Fruit fly (Drosophila melanogaster): ENCODE results near the gene Rtc1.

Gene Rtc1

dm6 chrX:13747635-13748467 lies 9.1 kb upstream of the Rtc1 start:
- TF ChIP-seq Sin3A (optimal IDR thresholded peaks at IDR 0.05) (no peak), insv (optimal IDR thresholded peaks at IDR 0.05) (no peak), h (optimal IDR thresholded peaks at IDR 0.05) (no peak), ttk (optimal IDR thresholded peaks at IDR 0.05) (no peak), psq (optimal IDR thresholded peaks at IDR 0.05) (no peak), Myc (optimal IDR thresholded peaks at IDR 0.05) (no peak)

dm6 chrX:13748906-13749872 lies 7.8 kb upstream of the Rtc1 start:
- TF ChIP-seq ttk (optimal IDR thresholded peaks at IDR 0.05) (no peak), psq (optimal IDR thresholded peaks at IDR 0.05) (no peak), Myc (optimal IDR thresholded peaks at IDR 0.05) (no peak), insv (optimal IDR thresholded peaks at IDR 0.05) (no peak), Sin3A (optimal IDR thresholded peaks at IDR 0.05) (no peak), h (optimal IDR thresholded peaks at IDR 0.05) (no peak)

dm6 chrX:13749873-13750241 lies 7.1 kb upstream of the Rtc1 start:
- no peak for TF ChIP-seq Sin3A (optimal IDR thresholded peaks at IDR 0.05)
- no peak for TF ChIP-seq ttk (optimal IDR thresholded peaks at IDR 0.05)

- no peak for TF ChIP-seq ttk (optimal IDR thresholded peaks at IDR 0.05)
- TF ChIP-seq Sin3A (optimal IDR thresholded peaks at IDR 0.05) = no peak
- TF ChIP-seq psq (optimal IDR thresholded peaks at IDR 0.05) = no peak
- TF ChIP-seq Myc (optimal IDR thresholded peaks at IDR 0.05) = no peak
- no peak for TF ChIP-seq h (optimal IDR thresholded peaks at IDR 0.05)
- TF ChIP-seq insv (optimal IDR thresholded peaks at IDR 0.05) = no peak
These were observed 4.4 kb upstream of the Rtc1 start for dm6 chrX:13752543-13753046.

- TF ChIP-seq ttk (optimal IDR thresholded peaks at IDR 0.05) (no peak), psq (optimal IDR thresholded peaks at IDR 0.05) (peak; percentile 36)
These were observed 3.7 kb upstream of the Rtc1 start for dm6 chrX:13753101-13753758.

- TF ChIP-seq ttk (optimal IDR thresholded peaks at IDR 0.05) (no peak), insv (optimal IDR thresholded peaks at IDR 0.05) (no peak), h (optimal IDR thresholded peaks at IDR 0.05) (no peak), psq (optimal IDR thresholded peaks at IDR 0.05) (peak; percentile 55), Myc (optimal IDR thresholded peaks at IDR 0.05) (no peak), Sin3A (optimal IDR thresholded peaks at IDR 0.05) (no peak)
These were observed 3.2 kb upstream of the Rtc1 start for dm6 chrX:13753775-13754174.

- no peak for TF ChIP-seq Myc (optimal IDR thresholded peaks at IDR 0.05)
- no peak for TF ChIP-seq h (optimal IDR thresholded peaks at IDR 0.05)
- no peak for TF ChIP-seq Sin3A (optimal IDR thresholded peaks at IDR 0.05)
- no peak for TF ChIP-seq ttk (optimal IDR thresholded peaks at IDR 0.05)
- no peak for TF ChIP-seq psq (optimal IDR thresholded peaks at IDR 0.05)
- TF ChIP-seq insv (optimal IDR thresholded peaks at IDR 0.05) = no peak
These were observed 2.5 kb upstream of the Rtc1 start for dm6 chrX:13754476-13754875.

- TF ChIP-seq insv (optimal IDR thresholded peaks at IDR 0.05) (no peak), ttk (optimal IDR thresholded peaks at IDR 0.05) (no peak), Myc (optimal IDR thresholded peaks at IDR 0.05) (no peak), Sin3A (optimal IDR thresholded peaks at IDR 0.05) (no peak), h (optimal IDR thresholded peaks at IDR 0.05) (no peak), psq (optimal IDR thresholded peaks at IDR 0.05) (no peak)
These were observed 1.8 kb upstream of the Rtc1 start, which contains the start of gene Pdcd4 for dm6 chrX:13755152-13755557. Pdcd4 (minus strand) TSS chrX:13755406.

dm6 chrX:13758989-13759549 lies 2.1 kb downstream of the Rtc1 start, which contains the start of gene Yp3:
Yp3 (plus strand) TSS chrX:13759546.
- TF ChIP-seq Sin3A (optimal IDR thresholded peaks at IDR 0.05) (no peak), insv (optimal IDR thresholded peaks at IDR 0.05) (no peak), Myc (optimal IDR thresholded peaks at IDR 0.05) (no peak), psq (optimal IDR thresholded peaks at IDR 0.05) (no peak), ttk (optimal IDR thresholded peaks at IDR 0.05) (no peak), h (optimal IDR thresholded peaks at IDR 0.05) (no peak)

- TF ChIP-seq Sin3A (optimal IDR thresholded peaks at IDR 0.05) = no peak
- TF ChIP-seq psq (optimal IDR thresholded peaks at IDR 0.05) = no peak
- no peak for TF ChIP-seq h (optimal IDR thresholded peaks at IDR 0.05)
- TF ChIP-seq Myc (optimal IDR thresholded peaks at IDR 0.05) = no peak
- TF ChIP-seq insv (optimal IDR thresholded peaks at IDR 0.05) = no peak
- TF ChIP-seq ttk (optimal IDR thresholded peaks at IDR 0.05) = no peak
These were observed 4.9 kb downstream of the Rtc1 start for dm6 chrX:13761762-13762371.

- TF ChIP-seq Myc (optimal IDR thresholded peaks at IDR 0.05) (no peak), Sin3A (optimal IDR thresholded peaks at IDR 0.05) (no peak), insv (optimal IDR thresholded peaks at IDR 0.05) (no peak), psq (optimal IDR thresholded peaks at IDR 0.05) (no peak), ttk (optimal IDR thresholded peaks at IDR 0.05) (no peak), h (optimal IDR thresholded peaks at IDR 0.05) (no peak)
These were observed 5.4 kb downstream of the Rtc1 start, which contains the start of gene rdgB for dm6 chrX:13762372-13762883. rdgB (plus strand) TSS chrX:13762752.

Data from Kc167 (cell line).